Worm (Caenorhabditis elegans): Measurements from ENCODE around the gene C12D8.13.

Gene C12D8.13

DNA sequence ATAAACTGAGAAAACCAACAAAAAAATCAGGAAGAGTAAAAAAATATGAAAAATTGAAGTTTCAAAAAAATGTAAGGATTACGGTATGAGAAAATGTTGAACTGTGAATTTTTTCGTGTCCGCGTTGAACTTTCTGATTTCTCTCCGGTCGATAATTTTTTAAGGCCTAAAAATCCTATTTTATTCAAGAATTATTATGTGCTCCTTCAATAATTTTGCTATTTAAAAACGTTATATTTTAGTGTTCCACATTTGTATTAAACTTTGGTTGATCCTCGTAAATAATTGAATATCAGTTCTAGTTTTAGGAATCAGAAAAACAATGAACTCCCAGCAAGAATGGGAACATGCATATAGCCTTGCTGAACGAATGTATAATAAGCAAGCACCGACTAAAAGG is 7.9 kb downstream of the C12D8.13 start, which contains the start of gene hpo-40:
hpo-40 (plus strand) TSS at position 301 of the 400 bp plus-strand sequence.
- no peak for TF ChIP-seq lin-15B (tag; optimal IDR thresholded peaks at IDR 0.05)
- no peak for TF ChIP-seq egl-27 (tag; optimal IDR thresholded peaks at IDR 0.05)
- TF ChIP-seq unc-86 (tag; optimal IDR thresholded peaks at IDR 0.05), result no peak
- TF ChIP-seq unc-98 (GFP tag; IDR thresholded peaks at IDR 0.05), result no peak
- no peak for TF ChIP-seq Y116A8C.19 (tag; optimal IDR thresholded peaks at IDR 0.05; ENCODE audit: borderline replicate concordance)
- TF ChIP-seq ets-5 (GFP tag; IDR thresholded peaks at IDR 0.05), result no peak
- TF ChIP-seq pqm-1 (tag; optimal IDR thresholded peaks at IDR 0.05), result no peak
- TF ChIP-seq ceh-82 (tag; optimal IDR thresholded peaks at IDR 0.05), result no peak
- TF ChIP-seq nhr-85 (tag), result no peak
- TF ChIP-seq blmp-1 (tag; optimal IDR thresholded peaks at IDR 0.05), result no peak
- TF ChIP-seq sptf-1 (tag; optimal IDR thresholded peaks at IDR 0.05), result no peak
- TF ChIP-seq jun-1 (tag; optimal IDR thresholded peaks at IDR 0.05), result no peak
- no peak for TF ChIP-seq ces-1 (GFP tag; optimal IDR thresholded peaks at IDR 0.05)
- no peak for TF ChIP-seq pag-3 (tag; optimal IDR thresholded peaks at IDR 0.05; ENCODE audit: borderline replicate concordance, insufficient read depth)
- TF ChIP-seq nhr-11 (tag; optimal IDR thresholded peaks at IDR 0.05), result no peak
- TF ChIP-seq mdl-1 (tag; optimal IDR thresholded peaks at IDR 0.05), result no peak
- TF ChIP-seq nhr-90 (tag; optimal IDR thresholded peaks at IDR 0.05; ENCODE audit: poor library complexity), result no peak
- no peak for TF ChIP-seq irx-1 (tag; optimal IDR thresholded peaks at IDR 0.05)
- TF ChIP-seq xbp-1 (tag; optimal IDR thresholded peaks at IDR 0.05), result no peak
- TF ChIP-seq efl-1 (optimal IDR thresholded peaks at IDR 0.05), result no peak
- no peak for TF ChIP-seq efl-1 (GFP tag; optimal IDR thresholded peaks at IDR 0.05 in 1 of 2)

DNA sequence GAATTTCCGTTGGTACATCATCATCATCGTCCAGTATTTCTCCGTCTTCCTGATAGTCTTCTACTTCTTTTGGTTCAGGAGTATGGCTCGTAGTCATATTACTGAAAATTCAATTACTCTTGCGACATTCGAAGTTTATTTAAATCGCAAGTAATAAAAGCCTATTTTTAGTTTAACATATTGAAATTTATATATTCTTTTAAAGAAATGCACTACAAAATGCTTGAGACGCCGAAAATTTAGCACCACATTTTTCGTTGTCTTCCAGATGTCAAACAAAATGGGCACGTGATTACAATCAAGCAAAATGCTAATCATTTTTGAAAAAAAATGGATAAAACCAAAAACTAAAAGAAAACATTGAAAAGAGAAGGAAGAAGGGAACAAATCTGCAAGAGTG is 8.5 kb downstream of the C12D8.13 start, which contains the start of gene zhit-3:
zhit-3 (minus strand) TSS at position 101 of the 400 bp plus-strand sequence.
- no peak for TF ChIP-seq lsy-2 (tag; optimal IDR thresholded peaks at IDR 0.05)
- no peak for TF ChIP-seq nhr-85 (tag)
- TF ChIP-seq hlh-17 (GFP tag; optimal IDR thresholded peaks at IDR 0.05; ENCODE audit: borderline replicate concordance), result no peak
- no peak for TF ChIP-seq isw-1 (GFP tag; IDR thresholded peaks at IDR 0.05)
- no peak for TF ChIP-seq ces-1 (GFP tag; optimal IDR thresholded peaks at IDR 0.05)
- TF ChIP-seq zip-4 (GFP tag; optimal IDR thresholded peaks at IDR 0.05), result no peak
- TF ChIP-seq nhr-19 (GFP tag; conservative IDR thresholded peaks at IDR 0.05), result no peak
- no peak for TF ChIP-seq nhr-12 (tag; optimal IDR thresholded peaks at IDR 0.05)
- TF ChIP-seq F16B12.6 (tag; optimal IDR thresholded peaks at IDR 0.05), result no peak
- no peak for TF ChIP-seq ztf-4 (tag; optimal IDR thresholded peaks at IDR 0.05)
- no peak for TF ChIP-seq swsn-7 (tag; optimal IDR thresholded peaks at IDR 0.05)

DNA sequence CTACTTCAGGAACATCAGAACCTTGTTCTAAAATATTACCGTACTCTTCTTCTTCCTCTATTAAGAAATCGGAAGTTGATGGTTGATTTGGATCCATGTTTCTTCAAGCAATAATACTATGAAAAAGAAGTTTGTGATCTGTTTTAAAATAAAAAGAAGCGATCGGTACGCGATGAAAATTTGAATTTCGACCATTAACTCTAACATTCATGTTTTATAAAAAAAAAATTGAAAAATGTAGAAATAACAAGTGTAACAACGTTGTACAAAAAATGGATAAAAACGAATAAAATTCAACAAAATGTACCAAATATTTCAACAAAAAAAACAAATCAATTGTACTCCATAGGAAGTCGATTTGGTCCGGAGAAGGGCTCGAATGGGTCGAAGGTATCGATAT is 10.3 kb downstream of the C12D8.13 start, which contains the start of gene tftc-3:
tftc-3 (minus strand) TSS at position 101 of the 400 bp plus-strand sequence.
- TF ChIP-seq blmp-1 (tag; optimal IDR thresholded peaks at IDR 0.05), result no peak
- no peak for TF ChIP-seq ceh-63 (GFP tag; optimal IDR thresholded peaks at IDR 0.05)
- TF ChIP-seq jun-1 (tag; optimal IDR thresholded peaks at IDR 0.05), result no peak
- TF ChIP-seq tbx-2 (tag; optimal IDR thresholded peaks at IDR 0.05), result no peak
- no peak for TF ChIP-seq lin-35 (GFP tag; optimal IDR thresholded peaks at IDR 0.05)
- TF ChIP-seq fkh-4 (tag; optimal IDR thresholded peaks at IDR 0.05; ENCODE audit: borderline replicate concordance), result no peak
- no peak for TF ChIP-seq nhr-85 (tag)
- no peak for TF ChIP-seq nhr-19 (GFP tag; conservative IDR thresholded peaks at IDR 0.05)
- TF ChIP-seq mdl-1 (tag; optimal IDR thresholded peaks at IDR 0.05), result no peak
- TF ChIP-seq pax-3 (tag; optimal IDR thresholded peaks at IDR 0.05), result no peak
- no peak for TF ChIP-seq mep-1 (tag; optimal IDR thresholded peaks at IDR 0.05)
- TF ChIP-seq aha-1 (tag; optimal IDR thresholded peaks at IDR 0.05), result no peak
- no peak for TF ChIP-seq nhr-84 (tag; optimal IDR thresholded peaks at IDR 0.05)
- no peak for TF ChIP-seq alr-1 (tag; optimal IDR thresholded peaks at IDR 0.05; ENCODE audit: borderline replicate concordance)
- TF ChIP-seq unc-30 (tag; optimal IDR thresholded peaks at IDR 0.05), result no peak
